Worm (Caenorhabditis elegans): ENCODE data around the gene unc-104.

The unc-104 gene

DNA sequence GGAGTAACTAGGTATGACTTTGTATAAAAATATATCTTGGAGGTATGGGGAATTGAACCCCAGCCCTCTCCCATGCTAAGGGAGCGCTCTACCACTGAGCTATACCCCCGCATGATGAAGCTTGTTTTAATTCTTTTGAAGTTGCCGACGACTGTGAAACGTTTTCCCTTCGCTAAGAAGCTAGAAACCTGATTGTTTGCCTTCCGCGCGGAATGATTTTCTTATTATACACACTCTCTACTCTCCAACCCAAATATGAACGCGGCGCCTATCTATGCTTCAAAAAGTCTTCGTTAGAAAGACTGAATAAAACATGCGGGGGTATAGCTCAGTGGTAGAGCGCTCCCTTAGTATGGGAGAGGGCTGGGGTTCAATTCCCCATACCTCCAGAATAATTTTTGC lies 8.2 kb downstream of the unc-104 start (continued):
- TF ChIP-seq hmg-1.2 (GFP tag; IDR thresholded peaks at IDR 0.05): peak; percentile 54
- peak; percentile 66 for TF ChIP-seq ZK185.1 (tag; optimal IDR thresholded peaks at IDR 0.05; ENCODE audit: poor library complexity, severe bottlenecking)
- 0 out of 2 replicates have a peak, but pooled peaks have one; percentile 55 for TF ChIP-seq dox-1 (GFP tag; IDR thresholded peaks at IDR 0.05)
- TF ChIP-seq C17E4.6 (GFP tag; IDR thresholded peaks at IDR 0.05): no peak
- no peak for TF ChIP-seq Y53G8AR.9 (GFP tag; conservative IDR thresholded peaks at IDR 0.05)
- TF ChIP-seq madf-10 (tag; optimal IDR thresholded peaks at IDR 0.05): no peak
- no peak for TF ChIP-seq T07F8.4 (tag; optimal IDR thresholded peaks at IDR 0.05)
- TF ChIP-seq ceh-27 (GFP tag; optimal IDR thresholded peaks at IDR 0.05): peak; percentile 28
- TF ChIP-seq fkh-3 (tag; optimal IDR thresholded peaks at IDR 0.05): no peak
- peak; percentile 89 for TF ChIP-seq tbp1 (GFP tag; optimal IDR thresholded peaks at IDR 0.05)
- TF ChIP-seq let-607 (tag; optimal IDR thresholded peaks at IDR 0.05): peak in 1 of 2 experiments; percentile 39
- TF ChIP-seq snpc-4 (GFP tag; optimal IDR thresholded peaks at IDR 0.05): peak; percentile 32
- peak in 2 of 4 experiments; percentile 26 to 41 for TF ChIP-seq snpc-4 (tag; optimal IDR thresholded peaks at IDR 0.05)
- TF ChIP-seq nhr-90 (tag; optimal IDR thresholded peaks at IDR 0.05): peak; percentile 47
- TF ChIP-seq B0261.1 (tag; optimal IDR thresholded peaks at IDR 0.05): peak; percentile 79
- no peak for TF ChIP-seq nhr-179 (tag; optimal IDR thresholded peaks at IDR 0.05)
- TF ChIP-seq Y79H2A.3 (GFP tag; conservative IDR thresholded peaks at IDR 0.05): peak; percentile 76; the same call in 1 of the 2 replicates
- TF ChIP-seq lir-1 (GFP tag; conservative IDR thresholded peaks at IDR 0.05): no peak
- peak; percentile 51 for TF ChIP-seq ztf-18 (tag; optimal IDR thresholded peaks at IDR 0.05)
- TF ChIP-seq cebp-1 (GFP tag; IDR thresholded peaks at IDR 0.05): no peak
- peak; percentile 35 for TF ChIP-seq cebp-1 (tag; optimal IDR thresholded peaks at IDR 0.05)
- peak; percentile 36 for TF ChIP-seq sptf-2 (GFP tag; optimal IDR thresholded peaks at IDR 0.05)
- TF ChIP-seq ceh-58 (GFP tag; IDR thresholded peaks at IDR 0.05): 0 out of 2 replicates have a peak, but pooled peaks have one; percentile 48
- 0 out of 2 replicates have a peak, but pooled peaks have one; percentile 42 for TF ChIP-seq ztf-25 (GFP tag; IDR thresholded peaks at IDR 0.05)
- TF ChIP-seq lin-40 (tag; optimal IDR thresholded peaks at IDR 0.05): peak; percentile 12
- peak; percentile 80 for TF ChIP-seq lin-26 (GFP tag; IDR thresholded peaks at IDR 0.05)
- TF ChIP-seq rcor-1 (GFP tag; IDR thresholded peaks at IDR 0.05): no peak
- TF ChIP-seq B0035.1 (tag; optimal IDR thresholded peaks at IDR 0.05): peak; percentile 3
- 0 out of 2 replicates have a peak, but pooled peaks have one; percentile 26 for TF ChIP-seq let-526 (GFP tag; IDR thresholded peaks at IDR 0.05)
- no peak; the same call in 1 of the 2 replicates for TF ChIP-seq B0019.2 (GFP tag; conservative IDR thresholded peaks at IDR 0.05)
- peak; percentile 72 for TF ChIP-seq him-1 (tag; optimal IDR thresholded peaks at IDR 0.05)
- TF ChIP-seq F49E8.2 (tag; optimal IDR thresholded peaks at IDR 0.05; ENCODE audit: insufficient read depth): peak; percentile 26
- peak; percentile 38 to 74 for TF ChIP-seq rec-8 (tag; optimal IDR thresholded peaks at IDR 0.05)
- peak; percentile 39; the same call in 1 of the 2 replicates for TF ChIP-seq B0336.3 (GFP tag; IDR thresholded peaks at IDR 0.05)

DNA sequence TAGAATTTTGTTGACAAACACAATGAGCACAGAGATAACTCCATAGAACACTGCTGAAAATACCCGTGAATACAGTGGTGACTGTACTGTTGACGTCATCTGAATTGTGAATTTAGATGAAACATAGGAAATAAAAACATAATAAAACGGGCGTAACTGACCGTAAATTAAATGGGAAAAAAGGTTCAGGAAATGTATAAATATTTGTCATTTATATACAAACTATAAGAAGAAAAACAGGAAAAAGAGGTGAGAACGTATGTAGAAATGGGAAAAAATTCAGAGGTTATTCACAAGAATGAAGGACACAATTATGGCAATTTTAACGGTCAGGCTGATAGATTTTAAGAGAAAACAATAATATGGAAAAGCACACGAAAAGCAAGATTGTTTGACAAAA lies 17.8 kb downstream of the unc-104 start, which contains the start of gene sqv-7:
sqv-7 (minus strand) TSS at position 101 of the 400 bp plus-strand sequence.
- no peak for TF ChIP-seq lsy-27 (tag; optimal IDR thresholded peaks at IDR 0.05; ENCODE audit: borderline replicate concordance, insufficient read depth)
- no peak for TF ChIP-seq F57C9.4 (tag; optimal IDR thresholded peaks at IDR 0.05)
- TF ChIP-seq mes-4 (tag; optimal IDR thresholded peaks at IDR 0.05): no peak
- no peak for TF ChIP-seq repo-1 (tag; optimal IDR thresholded peaks at IDR 0.05)
- TF ChIP-seq ccch-3 (GFP tag; optimal IDR thresholded peaks at IDR 0.05): no peak
- no peak for TF ChIP-seq F39B2.1 (GFP tag; IDR thresholded peaks at IDR 0.05)
- TF ChIP-seq madf-8 (GFP tag; conservative IDR thresholded peaks at IDR 0.05): no peak
- TF ChIP-seq die-1 (tag; optimal IDR thresholded peaks at IDR 0.05): no peak
- TF ChIP-seq K11D2.4 (GFP tag; IDR thresholded peaks at IDR 0.05): no peak
- TF ChIP-seq T26A5.8 (tag; optimal IDR thresholded peaks at IDR 0.05): no peak
- no peak for TF ChIP-seq Y53G8AR.9 (GFP tag; conservative IDR thresholded peaks at IDR 0.05)
- TF ChIP-seq dox-1 (GFP tag; IDR thresholded peaks at IDR 0.05): no peak
